Fruit fly (Drosophila melanogaster) whole organism, larva: ENCODE data around the gene CG2611.

Experiments
- noc ChIP-seq: fragments of 200-800 bp; sonication (Bioruptor generic); optimal IDR thresholded peaks from 3 replicates; lab custom pipeline; 2019; ENCODE audit warnings: missing biosample characterization, mild to moderate bottlenecking, missing genetic modification characterization, moderate library complexity

The CG2611 gene

dm6 chr2L:20649891-20650290 lies at the start of gene CG2611:
Gene CG2611 (plus strand): TSS chr2L:20650189.
- TF ChIP-seq noc: no peak

dm6 chr2L:20601282-20601681 lies 48.7 kb upstream of the CG2611 start:
- TF ChIP-seq noc: no peak

- no peak for TF ChIP-seq noc
These were observed 45.9 kb upstream of the CG2611 start, which contains the start of gene CG31677 for dm6 chr2L:20604096-20604495. Gene CG31677 (minus strand): TSS chr2L:20604196.

- no peak for TF ChIP-seq noc
These were observed 35.8 kb upstream of the CG2611 start, which contains the start of gene CG15475 for dm6 chr2L:20614222-20614621. Gene CG15475 (plus strand): TSS chr2L:20614522.

- no peak for TF ChIP-seq noc
These were observed 15.8 kb upstream of the CG2611 start, which contains the start of gene CG17472 for dm6 chr2L:20634215-20634614. Gene CG17472 (plus strand): TSS chr2L:20634515.

- no peak for TF ChIP-seq noc
These were observed 11.6 kb upstream of the CG2611 start for dm6 chr2L:20638413-20638812.

- TF ChIP-seq noc: no peak
These were observed 10.2 kb upstream of the CG2611 start, which contains the start of gene CG31680 for dm6 chr2L:20639821-20640220. Gene CG31680 (plus strand): TSS chr2L:20640121.

- no peak for TF ChIP-seq noc
These were observed 9.4 kb upstream of the CG2611 start, which contains the start of gene Sfp38D for dm6 chr2L:20640617-20641016. Gene Sfp38D (plus strand): TSS chr2L:20640917.

- TF ChIP-seq noc: no peak
These were observed 6.8 kb upstream of the CG2611 start, which contains the start of gene CG17470 for dm6 chr2L:20643144-20643543. Gene CG17470 (minus strand): TSS chr2L:20643244.

- peak; percentile 94 for TF ChIP-seq noc
These were observed 4.6 kb upstream of the CG2611 start, which contains the start of the genes phr6-4 and CG2608 for dm6 chr2L:20645394-20645869. Gene phr6-4 (minus strand): TSS chr2L:20645791. Gene CG2608 (plus strand): TSS chr2L:20645822.

- no peak for TF ChIP-seq noc
These were observed 2.6 kb upstream of the CG2611 start for dm6 chr2L:20647240-20647908.

- no peak for TF ChIP-seq noc
These were observed 1.4 kb upstream of the CG2611 start, which contains the start of gene CG18810 for dm6 chr2L:20648612-20649011. Gene CG18810 (plus strand): TSS chr2L:20648912.

dm6 chr2L:20656110-20656509 lies 6.1 kb downstream of the CG2611 start, which contains the start of the genes brun and CG2614:
Gene brun (minus strand): TSS chr2L:20656178.
Gene CG2614 (plus strand): TSS chr2L:20656426.
- no peak for TF ChIP-seq noc

- no peak for TF ChIP-seq noc
These were observed 11.1 kb downstream of the CG2611 start for dm6 chr2L:20661071-20661470.

dm6 chr2L:20664428-20664827 lies 14.4 kb downstream of the CG2611 start:
- TF ChIP-seq noc: no peak

- no peak for TF ChIP-seq noc
These were observed 21.2 kb downstream of the CG2611 start for dm6 chr2L:20671212-20671611.

dm6 chr2L:20673737-20674461 lies 23.9 kb downstream of the CG2611 start:
- peak; percentile 12 for TF ChIP-seq noc
